Worm (Caenorhabditis elegans) whole organism, L3 larva: ENCODE results near the gene D2062.5.
"Not testable (repeated sequence)": the region's sequence is repeated elsewhere in the genome, so short reads cannot be mapped to it uniquely, and the experiment has no call there.

Experiments used
- ZK546.5 ChIP-seq: sonication (generic microtip); optimal IDR thresholded peaks from 2 replicates; lab custom pipeline; 2017; ENCODE audit warnings: missing biosample characterization, missing genetic modification characterization
- ama-1 ChIP-seq: fragments of 150-350 bp; optimal IDR thresholded peaks from 2 replicates; lab custom pipeline; 2018
- ceh-82 ChIP-seq: fragments of 150-350 bp; optimal IDR thresholded peaks from 2 replicates; lab custom pipeline; 2014; ENCODE audit warnings: missing biosample characterization, missing genetic modification characterization
- ceh-9 ChIP-seq: sonication (generic microtip); optimal IDR thresholded peaks from 2 replicates; lab custom pipeline; 2018; ENCODE audit warnings: missing biosample characterization, missing genetic modification characterization
- daf-12 ChIP-seq: fragments of 150-350 bp; optimal IDR thresholded peaks from 2 replicates; lab custom pipeline; 2014; ENCODE audit warnings: missing biosample characterization, missing genetic modification reagents, missing genetic modification characterization
- egl-27 ChIP-seq: sonication (generic microtip); optimal IDR thresholded peaks from 4 replicates; lab custom pipeline; 2017; ENCODE audit warnings: missing biosample characterization, missing genetic modification reagents, missing genetic modification characterization
- egl-5 ChIP-seq: fragments of 150-350 bp; optimal IDR thresholded peaks from 2 replicates; lab custom pipeline; 2017; ENCODE audit warnings: missing biosample characterization, missing genetic modification reagents, missing genetic modification characterization, inconsistent platforms
- elt-1 ChIP-seq: fragments of 150-350 bp; optimal IDR thresholded peaks from 2 replicates; lab custom pipeline; 2014; ENCODE audit warnings: missing biosample characterization, missing genetic modification characterization
- elt-2 ChIP-seq: sonication (generic microtip); optimal IDR thresholded peaks from 2 replicates; lab custom pipeline; 2016; ENCODE audit warnings: missing genetic modification reagents, mild to moderate bottlenecking, missing genetic modification characterization, missing compliant biosample characterization
- eor-1 ChIP-seq, 2 experiments: fragments of 150-350 bp; optimal IDR thresholded peaks; 2 replicates each; lab custom pipeline; 2014 to 2018; ENCODE audit warnings: missing biosample characterization in 2 of 2, missing genetic modification characterization in 2 of 2
- fkh-10 ChIP-seq: sonication (generic microtip); optimal IDR thresholded peaks from 2 replicates; lab custom pipeline; 2017; ENCODE audit warnings: missing biosample characterization, missing genetic modification reagents, missing genetic modification characterization
- fkh-2 ChIP-seq: fragments of 150-350 bp; optimal IDR thresholded peaks from 2 replicates; lab custom pipeline; 2014; ENCODE audit warnings: missing biosample characterization, missing genetic modification reagents, missing genetic modification characterization
- fos-1 ChIP-seq: fragments of 150-350 bp; optimal IDR thresholded peaks from 2 replicates; lab custom pipeline; 2014; ENCODE audit warnings: missing biosample characterization, missing genetic modification characterization
- hmg-11 ChIP-seq: sonication (generic microtip); optimal IDR thresholded peaks from 2 replicates; lab custom pipeline; 2016; ENCODE audit warnings: missing genetic modification characterization, missing compliant biosample characterization
- jun-1 ChIP-seq: fragments of 150-350 bp; optimal IDR thresholded peaks from 2 replicates; lab custom pipeline; 2014; ENCODE audit warnings: missing biosample characterization, missing genetic modification reagents, missing genetic modification characterization
- lin-15B ChIP-seq: fragments of 150-350 bp; optimal IDR thresholded peaks from 2 replicates; lab custom pipeline; 2014; ENCODE audit warnings: missing biosample characterization, missing genetic modification characterization
- lin-39 ChIP-seq: fragments of 150-350 bp; optimal IDR thresholded peaks from 2 replicates; lab custom pipeline; 2018; ENCODE audit warnings: missing biosample characterization, missing genetic modification reagents, missing genetic modification characterization
- lsy-12 ChIP-seq: sonication (generic microtip); optimal IDR thresholded peaks from 2 replicates; lab custom pipeline; 2016; ENCODE audit warnings: mild to moderate bottlenecking, missing genetic modification characterization, missing compliant biosample characterization
- mdl-1 ChIP-seq: fragments of 150-350 bp; optimal IDR thresholded peaks from 2 replicates; lab custom pipeline; 2014; ENCODE audit warnings: missing biosample characterization, missing genetic modification characterization
- mml-1 ChIP-seq: fragments of 150-350 bp; sonication (generic microtip); optimal IDR thresholded peaks from 3 replicates; lab custom pipeline; 2014; ENCODE audit warnings: missing biosample characterization, missing genetic modification characterization
- nhr-11 ChIP-seq: fragments of 150-350 bp; optimal IDR thresholded peaks from 2 replicates; lab custom pipeline; 2014; ENCODE audit warnings: missing biosample characterization, missing genetic modification characterization
- nhr-12 ChIP-seq: fragments of 150-350 bp; optimal IDR thresholded peaks from 2 replicates; lab custom pipeline; 2014; ENCODE audit warnings: missing biosample characterization, missing genetic modification characterization
- nhr-23 ChIP-seq: fragments of 150-350 bp; optimal IDR thresholded peaks from 2 replicates; lab custom pipeline; 2014; ENCODE audit warnings: missing biosample characterization, missing genetic modification reagents, missing genetic modification characterization
- nhr-237 ChIP-seq: fragments of 150-350 bp; optimal IDR thresholded peaks from 2 replicates; lab custom pipeline; 2014; ENCODE audit warnings: missing biosample characterization, missing genetic modification characterization
- nhr-25 ChIP-seq: sonication (generic microtip); optimal IDR thresholded peaks from 2 replicates; lab custom pipeline; 2017; ENCODE audit warnings: missing biosample characterization, missing genetic modification characterization
- nhr-67 ChIP-seq: fragments of 150-350 bp; optimal IDR thresholded peaks from 2 replicates; lab custom pipeline; 2014; ENCODE audit warnings: missing biosample characterization, missing genetic modification characterization
- pha-4 ChIP-seq: fragments of 150-350 bp; optimal IDR thresholded peaks from 2 replicates; lab custom pipeline; 2014; ENCODE audit warnings: missing biosample characterization, missing genetic modification reagents, missing genetic modification characterization
- pqm-1 ChIP-seq: fragments of 150-350 bp; optimal IDR thresholded peaks from 2 replicates; lab custom pipeline; 2017; ENCODE audit warnings: missing biosample characterization, missing genetic modification characterization, inconsistent platforms
- snpc-4 ChIP-seq: fragments of 150-350 bp; optimal IDR thresholded peaks from 2 replicates; lab custom pipeline; 2014; ENCODE audit warnings: missing biosample characterization, missing genetic modification characterization
- tbx-2 ChIP-seq: sonication (generic microtip); optimal IDR thresholded peaks from 2 replicates; lab custom pipeline; 2016; ENCODE audit warnings: mild to moderate bottlenecking, missing genetic modification characterization, missing compliant biosample characterization
- unc-62 ChIP-seq: fragments of 150-350 bp; sonication (generic microtip); optimal IDR thresholded peaks from 4 replicates; lab custom pipeline; 2014; ENCODE audit warnings: missing biosample characterization, missing genetic modification reagents, missing genetic modification characterization
- zag-1 ChIP-seq: fragments of 150-350 bp; optimal IDR thresholded peaks from 2 replicates; lab custom pipeline; 2014; ENCODE audit warnings: missing biosample characterization, missing genetic modification characterization
- ztf-11 ChIP-seq: fragments of 150-350 bp; optimal IDR thresholded peaks from 2 replicates; lab custom pipeline; 2014; ENCODE audit warnings: missing biosample characterization, missing genetic modification characterization

D2062.5 gene

DNA sequence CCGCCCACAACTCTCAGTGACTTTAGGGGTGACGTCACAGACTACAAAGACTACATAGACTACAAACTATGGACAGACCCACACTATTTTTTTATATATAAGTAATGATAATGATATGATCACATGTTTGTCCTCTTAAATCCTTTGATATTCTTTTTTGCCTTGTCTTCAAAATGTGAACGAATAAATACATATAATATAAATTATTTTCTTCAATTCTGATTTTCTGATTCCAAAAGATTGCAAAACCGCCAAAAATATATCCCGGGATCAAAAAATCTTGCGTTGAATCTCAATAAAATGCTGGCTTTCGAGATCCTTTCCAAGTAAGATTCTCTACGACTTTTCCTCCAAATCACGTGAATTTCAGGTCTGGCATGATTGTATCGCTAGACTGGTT, 22.4 kb upstream of the D2062.5 start, which contains the start of gene F33H12.1:
Gene F33H12.1 (plus strand): TSS at position 301 of the 400 bp plus-strand sequence.
- TF ChIP-seq lin-39; tbx-2 (tag; lab: Kevin White, UChicago); lin-15B (tag; lab: Kevin White, UChicago): not testable (repeated sequence)

DNA sequence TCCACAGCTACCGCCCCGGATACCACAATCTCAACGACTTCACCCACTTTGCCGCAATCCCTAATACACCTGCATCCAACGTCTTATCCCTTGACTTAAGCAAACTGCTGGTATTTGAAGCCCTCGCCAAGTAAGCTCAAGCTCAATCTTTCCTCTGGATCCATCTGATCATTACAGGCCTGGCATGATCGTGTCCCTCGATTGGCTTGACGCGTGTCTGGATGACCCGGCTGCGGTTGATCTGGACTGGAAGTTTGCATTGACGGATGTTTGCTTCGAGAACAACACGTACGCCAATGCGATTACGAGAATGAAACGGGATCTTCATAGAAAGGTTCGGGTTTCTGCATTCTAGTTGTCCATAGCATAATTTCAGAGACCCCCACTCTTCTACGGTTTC, 21.6 kb upstream of the D2062.5 start:
- TF ChIP-seq eor-1 (tag; optimal IDR thresholded peaks at IDR 0.05; lab: Kevin White, UChicago): no peak

DNA sequence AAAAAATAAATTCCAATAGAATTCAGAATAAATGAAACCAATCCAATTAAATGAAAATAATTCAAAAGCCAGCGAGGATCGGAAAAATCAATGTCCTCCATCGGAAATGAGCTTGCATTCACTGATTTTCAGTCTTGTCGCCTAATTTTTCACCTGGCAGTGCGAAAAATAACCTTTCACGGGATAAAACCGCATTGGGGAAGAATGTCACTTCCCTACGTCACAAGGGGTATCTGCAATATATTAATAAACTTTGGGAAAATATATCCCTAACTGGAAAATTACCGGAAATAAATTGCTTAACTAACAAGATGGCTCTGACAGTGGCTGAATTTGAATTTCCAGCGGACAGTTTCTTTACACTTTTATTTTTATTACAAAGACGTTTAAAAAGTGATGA, 17.3 kb upstream of the D2062.5 start, which contains the start of gene sri-77:
Gene sri-77 (minus strand): TSS at position 101 of the 400 bp plus-strand sequence.
- no peak for TF ChIP-seq nhr-11 (tag; lab: Kevin White, UChicago)
- TF ChIP-seq ama-1 (lab: Kevin White, UChicago): no peak
- TF ChIP-seq mdl-1: no peak
- no peak for TF ChIP-seq nhr-67 (tag; lab: Kevin White, UChicago)
- TF ChIP-seq eor-1 (tag; optimal IDR thresholded peaks at IDR 0.05; lab: Kevin White, UChicago): no peak
- TF ChIP-seq nhr-12 (tag; lab: Kevin White, UChicago): no peak
- no peak for TF ChIP-seq fkh-10 (GFP tag; lab: Kevin White, UChicago)
- TF ChIP-seq ZK546.5 (tag; lab: Kevin White, UChicago): no peak
- no peak for TF ChIP-seq ceh-82 (tag; lab: Kevin White, UChicago)
- no peak for TF ChIP-seq egl-27 (tag; lab: Kevin White, UChicago)
- TF ChIP-seq ztf-11 (tag; lab: Kevin White, UChicago): no peak
- no peak for TF ChIP-seq nhr-237 (tag; lab: Kevin White, UChicago)
- TF ChIP-seq snpc-4 (tag; lab: Kevin White, UChicago): no peak
- TF ChIP-seq nhr-23 (tag; lab: Kevin White, UChicago): no peak
- TF ChIP-seq mml-1 (tag; lab: Kevin White, UChicago): no peak
- TF ChIP-seq elt-1 (tag; lab: Kevin White, UChicago): no peak

DNA sequence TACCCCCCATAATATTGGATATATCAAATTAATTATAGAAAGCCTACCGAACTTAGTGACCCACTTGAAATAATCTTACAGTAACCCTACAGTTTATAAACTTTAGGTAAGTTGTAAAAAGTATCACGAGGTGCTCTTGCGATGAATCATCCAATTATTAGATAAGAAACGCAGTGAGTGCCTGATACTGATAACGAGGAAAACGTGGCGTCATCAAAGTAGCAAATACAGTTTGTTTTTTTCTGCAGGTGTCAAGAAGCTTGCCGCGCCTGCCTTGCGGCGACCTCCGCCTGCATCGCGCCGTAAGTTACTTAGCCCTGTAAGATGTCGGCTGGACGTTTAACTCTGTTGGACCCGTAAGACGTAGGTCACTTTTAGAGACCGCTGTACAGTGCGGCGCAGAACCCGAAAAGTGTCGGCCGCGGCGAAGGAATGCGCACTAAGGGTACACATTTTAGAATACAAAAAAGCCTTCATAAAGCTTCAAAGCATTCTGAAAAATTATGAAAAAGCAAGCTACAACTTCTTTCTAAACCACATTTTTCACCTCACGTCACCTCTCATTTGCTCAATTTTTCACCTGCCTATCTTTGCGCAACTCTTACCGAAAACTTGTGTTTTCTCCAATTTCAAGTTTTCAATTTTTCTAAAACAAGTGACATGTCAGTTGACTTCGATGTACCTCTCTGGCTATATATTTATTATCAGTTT, 12.2 kb upstream of the D2062.5 start, which contains the start of gene sri-38:
Gene sri-38 (plus strand): TSS at position 661 of the 711 bp plus-strand sequence.
- TF ChIP-seq lsy-12 (tag; lab: Kevin White, UChicago): no peak
- peak; percentile 73 for TF ChIP-seq pqm-1 (tag; lab: Kevin White, UChicago)
- peak; percentile 30 for TF ChIP-seq fos-1 (tag; lab: Kevin White, UChicago)
- TF ChIP-seq elt-2 (tag; lab: Kevin White, UChicago): peak; percentile 96
- peak; percentile 55 for TF ChIP-seq jun-1 (tag; lab: Kevin White, UChicago)
- no peak for TF ChIP-seq ceh-9

DNA sequence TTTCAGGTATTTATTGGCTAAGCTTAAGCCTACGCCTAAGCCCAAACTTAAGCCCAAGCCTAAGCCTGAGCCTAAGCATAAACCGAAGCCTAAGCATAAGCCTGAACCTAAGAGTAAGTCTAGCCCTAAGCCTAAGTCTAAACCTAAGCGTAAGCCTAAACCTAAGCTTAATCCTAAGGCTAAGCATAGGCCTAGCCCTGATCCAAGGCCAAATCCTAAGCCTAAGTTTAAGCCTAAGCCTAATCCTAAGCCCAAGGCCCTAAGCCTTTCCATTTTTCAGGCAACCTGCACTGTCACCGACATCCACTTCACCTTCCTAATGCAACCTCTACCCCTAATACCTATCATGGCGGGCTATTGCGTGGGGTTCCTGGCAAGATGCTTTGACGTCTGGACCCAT, 11.6 kb upstream of the D2062.5 start:
- TF ChIP-seq zag-1: no peak
- TF ChIP-seq fkh-2: no peak
- no peak for TF ChIP-seq pha-4 (tag; lab: Kevin White, UChicago)
- TF ChIP-seq lsy-12 (tag; lab: Kevin White, UChicago): no peak
- no peak for TF ChIP-seq egl-27 (tag; lab: Kevin White, UChicago)
- no peak for TF ChIP-seq fkh-10 (GFP tag; lab: Kevin White, UChicago)
- TF ChIP-seq lin-39: no peak
- TF ChIP-seq unc-62 (GFP tag; lab: Kevin White, UChicago): no peak
- no peak for TF ChIP-seq hmg-11 (tag; lab: Kevin White, UChicago)
- no peak for TF ChIP-seq nhr-237 (tag; lab: Kevin White, UChicago)
- no peak for TF ChIP-seq egl-5 (tag; lab: Kevin White, UChicago)
- no peak for TF ChIP-seq nhr-25
- TF ChIP-seq jun-1 (tag; lab: Kevin White, UChicago): no peak
- no peak for TF ChIP-seq nhr-67 (tag; lab: Kevin White, UChicago)
- no peak for TF ChIP-seq daf-12
- TF ChIP-seq, all 47 proteins: peak for 0
